Fruit fly (Drosophila melanogaster) whole organism, pupa: ENCODE data around the gene Rph.
A peak's percentile ranks its signal among the peaks of the same experiment; 100 is the strongest.

Source experiments
- CG10348 ChIP-seq: fragments of 200-800 bp; sonication (Bioruptor generic); IDR thresholded peaks from 2 replicates; pipeline ENCODE4 v1.3.6; 2022; ENCODE audit warnings: missing biosample characterization, missing genetic modification characterization
- CG12605 ChIP-seq: fragments of 200-800 bp; sonication (Bioruptor generic); IDR thresholded peaks from 2 replicates; pipeline ENCODE4 v1.3.6; 2022; ENCODE audit warnings: missing biosample characterization, missing genetic modification characterization
- CG13204 ChIP-seq: fragments of 200-800 bp; sonication (Bioruptor generic); optimal IDR thresholded peaks from 2 replicates; lab custom pipeline; 2018; ENCODE audit warnings: missing biosample characterization, mild to moderate bottlenecking, missing genetic modification characterization, moderate library complexity
- CG14655 ChIP-seq: fragments of 200-800 bp; sonication (Bioruptor generic); optimal IDR thresholded peaks from 3 replicates; lab custom pipeline; 2017; ENCODE audit warnings: mild to moderate bottlenecking, missing biosample characterization, missing genetic modification reagents, missing genetic modification characterization
- CG15710 ChIP-seq: fragments of 200-800 bp; sonication (Bioruptor generic); optimal IDR thresholded peaks from 2 replicates; lab custom pipeline; 2018; ENCODE audit warnings: missing biosample characterization, mild to moderate bottlenecking, missing genetic modification characterization, moderate library complexity
- CG17806 ChIP-seq: fragments of 200-800 bp; sonication (Bioruptor generic); optimal IDR thresholded peaks from 2 replicates; lab custom pipeline; 2018; ENCODE audit warnings: missing biosample characterization, mild to moderate bottlenecking, missing genetic modification characterization, moderate library complexity
- CG32121 ChIP-seq: fragments of 200-800 bp; sonication (Bioruptor generic); IDR thresholded peaks from 2 replicates; pipeline ENCODE4 v1.3.6; 2022; ENCODE audit warnings: missing biosample characterization, missing genetic modification characterization
- CG34367 ChIP-seq: fragments of 200-800 bp; sonication (Bioruptor generic); optimal IDR thresholded peaks from 2 replicates; lab custom pipeline; 2018; ENCODE audit warnings: missing biosample characterization, mild to moderate bottlenecking, missing genetic modification characterization
- CG4496 ChIP-seq: fragments of 200-800 bp; sonication (Bioruptor generic); IDR thresholded peaks from 3 replicates; pipeline ENCODE4 v1.3.6; 2022; ENCODE audit warnings: missing biosample characterization, missing genetic modification characterization
- CG8159 ChIP-seq: fragments of 200-800 bp; sonication (Bioruptor generic); optimal IDR thresholded peaks from 3 replicates; lab custom pipeline; 2018; ENCODE audit warnings: missing biosample characterization, mild to moderate bottlenecking, missing genetic modification characterization, moderate library complexity
- CG8301 ChIP-seq: fragments of 200-800 bp; sonication (Bioruptor generic); optimal IDR thresholded peaks from 2 replicates; lab custom pipeline; 2018; ENCODE audit warnings: missing biosample characterization, mild to moderate bottlenecking, missing genetic modification characterization
- CG9948 ChIP-seq: fragments of 200-800 bp; sonication (Bioruptor generic); optimal IDR thresholded peaks from 2 replicates; lab custom pipeline; 2018; ENCODE audit warnings: missing biosample characterization, mild to moderate bottlenecking, missing genetic modification characterization, moderate library complexity
- D1 ChIP-seq: fragments of 200-800 bp; sonication (Bioruptor generic); optimal IDR thresholded peaks from 2 replicates; lab custom pipeline; 2018; ENCODE audit warnings: missing biosample characterization, mild to moderate bottlenecking, missing genetic modification characterization, moderate library complexity
- EcR ChIP-seq: fragments of 200-800 bp; sonication (Bioruptor generic); optimal IDR thresholded peaks from 3 replicates; lab custom pipeline; 2019; ENCODE audit warnings: missing biosample characterization, missing genetic modification characterization, mild to moderate bottlenecking, moderate library complexity, missing genetic modification reagents
- Ets98B ChIP-seq: fragments of 200-800 bp; sonication (Bioruptor generic); IDR thresholded peaks from 2 replicates; pipeline ENCODE4 v1.3.6; 2022; ENCODE audit warnings: missing biosample characterization, missing genetic modification characterization
- Pif1A ChIP-seq: fragments of 200-800 bp; sonication (Bioruptor generic); optimal IDR thresholded peaks from 3 replicates; lab custom pipeline; 2016; ENCODE audit warnings: missing biosample characterization, missing genetic modification characterization
- Pif1B ChIP-seq: fragments of 200-800 bp; sonication (Bioruptor generic); optimal IDR thresholded peaks from 3 replicates; lab custom pipeline; 2016; ENCODE audit warnings: missing biosample characterization, missing genetic modification characterization
- Snoo ChIP-seq: fragments of 200-800 bp; sonication (Bioruptor generic); optimal IDR thresholded peaks from 3 replicates; lab custom pipeline; 2017; ENCODE audit warnings: missing biosample characterization, mild to moderate bottlenecking, missing genetic modification characterization, inconsistent platforms
- fd96Ca ChIP-seq: fragments of 200-800 bp; sonication (Bioruptor generic); IDR thresholded peaks from 3 replicates; pipeline ENCODE4 v1.3.6; 2022; ENCODE audit warnings: missing biosample characterization, missing genetic modification characterization
- gl ChIP-seq: fragments of 200-800 bp; sonication (Bioruptor generic); optimal IDR thresholded peaks from 2 replicates; lab custom pipeline; 2018; ENCODE audit warnings: missing biosample characterization, mild to moderate bottlenecking, missing genetic modification characterization
- rn ChIP-seq: fragments of 200-800 bp; sonication (Bioruptor generic); IDR thresholded peaks from 2 replicates; pipeline ENCODE4 v1.3.6; 2022; ENCODE audit warnings: missing biosample characterization, missing genetic modification characterization

Rph gene

dm6 chrX:10756026-10756561, 1.4 kb downstream of the Rph start:
- peak; percentile 12 for TF ChIP-seq CG15710 (tag; lab: Kevin White, UChicago)
- no peak for TF ChIP-seq Ets98B (GFP tag; lab: Robert Waterston, UW)
- TF ChIP-seq gl (tag; lab: Kevin White, UChicago), result no peak
- TF ChIP-seq Pif1B (GFP tag; lab: Kevin White, UChicago), result no peak
- no peak for TF ChIP-seq CG13204
- TF ChIP-seq rn (GFP tag; lab: Robert Waterston, UW), result no peak
- peak; percentile 70 for TF ChIP-seq CG8159 (tag; lab: Kevin White, UChicago)
- TF ChIP-seq CG14655, result no peak
- no peak for TF ChIP-seq CG10348
- TF ChIP-seq Snoo (tag; lab: Kevin White, UChicago), result no peak
- peak; percentile 4 for TF ChIP-seq CG8301 (tag; lab: Kevin White, UChicago)
- TF ChIP-seq D1 (tag; lab: Kevin White, UChicago), result no peak
- TF ChIP-seq EcR, result no peak
- peak; percentile 13 for TF ChIP-seq CG9948 (tag; lab: Kevin White, UChicago)
- TF ChIP-seq CG17806 (tag; lab: Kevin White, UChicago), result peak; percentile 18
- no peak for TF ChIP-seq CG34367 (tag; lab: Kevin White, UChicago)
- TF ChIP-seq fd96Ca (GFP tag; lab: Robert Waterston, UW), result no peak
- TF ChIP-seq Pif1A, result no peak
- no peak for TF ChIP-seq CG12605 (GFP tag; lab: Robert Waterston, UW)
- TF ChIP-seq CG4496 (GFP tag; lab: Robert Waterston, UW), result no peak
- TF ChIP-seq CG32121 (GFP tag; lab: Robert Waterston, UW), result no peak

dm6 chrX:10751777-10752176, 5.7 kb downstream of the Rph start:
- TF ChIP-seq Pif1A (no peak), CG4496 (GFP tag; lab: Robert Waterston, UW) (no peak), rn (GFP tag; lab: Robert Waterston, UW) (no peak), gl (tag; lab: Kevin White, UChicago) (no peak), CG9948 (tag; lab: Kevin White, UChicago) (no peak), D1 (tag; lab: Kevin White, UChicago) (no peak), CG14655 (no peak)

- TF ChIP-seq rn (GFP tag; lab: Robert Waterston, UW) (no peak), CG17806 (tag; lab: Kevin White, UChicago) (peak; percentile 5)
These were observed 6.8 kb downstream of the Rph start for dm6 chrX:10750676-10751075.

dm6 chrX:10748647-10749046, 8.8 kb downstream of the Rph start:
- TF ChIP-seq gl (tag; lab: Kevin White, UChicago) (no peak), CG8301 (tag; lab: Kevin White, UChicago) (no peak), fd96Ca (GFP tag; lab: Robert Waterston, UW) (no peak), CG13204 (no peak), CG8159 (tag; lab: Kevin White, UChicago) (no peak), D1 (tag; lab: Kevin White, UChicago) (no peak)
- TF ChIP-seq, all 21 proteins: peak for 0

- TF ChIP-seq CG8159 (tag; lab: Kevin White, UChicago) (no peak), CG14655 (no peak), rn (GFP tag; lab: Robert Waterston, UW) (no peak), EcR (peak; percentile 87), CG34367 (tag; lab: Kevin White, UChicago) (no peak), CG4496 (GFP tag; lab: Robert Waterston, UW) (no peak)
These were observed 11.9 kb downstream of the Rph start for dm6 chrX:10745590-10745953.

dm6 chrX:10744773-10745589, 12.5 kb downstream of the Rph start, which contains the start of gene stx:
Gene stx (minus strand): TSS chrX:10744943.
- TF ChIP-seq Pif1B (GFP tag; lab: Kevin White, UChicago) (no peak), CG14655 (no peak), CG10348 (no peak), rn (GFP tag; lab: Robert Waterston, UW) (peak; percentile 8; the same call in 1 of the 2 replicates), CG8301 (tag; lab: Kevin White, UChicago) (no peak), CG17806 (tag; lab: Kevin White, UChicago) (no peak), CG32121 (GFP tag; lab: Robert Waterston, UW) (peak; percentile 42; the same call in 1 of the 2 replicates), fd96Ca (GFP tag; lab: Robert Waterston, UW) (peak; percentile 23; the same call in 1 of the 3 replicates), CG8159 (tag; lab: Kevin White, UChicago) (peak; percentile 8), Pif1A (no peak), CG9948 (tag; lab: Kevin White, UChicago) (no peak), EcR (no peak), CG4496 (GFP tag; lab: Robert Waterston, UW) (peak; percentile 58; the same call in 2 of the 3 replicates), Ets98B (GFP tag; lab: Robert Waterston, UW) (peak; percentile 49), CG12605 (GFP tag; lab: Robert Waterston, UW) (peak; percentile 59), CG15710 (tag; lab: Kevin White, UChicago) (peak; percentile 2)
- TF ChIP-seq, all 21 proteins: peak for 8
